Worm (Caenorhabditis elegans) whole organism, L1 larva: ENCODE data around the gene mdt-21.

Experiments used
- blmp-1 ChIP-seq: fragments of 150-350 bp; optimal IDR thresholded peaks from 2 replicates; lab custom pipeline; 2014; ENCODE audit warnings: missing biosample characterization, missing genetic modification characterization
- efl-1 ChIP-seq, 4 experiments: fragments of 150-350 bp; optimal IDR thresholded peaks in 3 of 4; peaks in 1 of 4; 1 replicate in 1 of 4; 2 replicates in 3 of 4; lab custom pipeline; 2014; ENCODE audit warnings: missing biosample characterization in 2 of 4, missing genetic modification characterization in 2 of 4, missing genetic modification reagents in 2 of 4
- fkh-10 ChIP-seq: sonication (generic microtip); optimal IDR thresholded peaks from 2 replicates; lab custom pipeline; 2017; ENCODE audit warnings: missing biosample characterization, missing genetic modification reagents, missing genetic modification characterization
- lsy-2 ChIP-seq, 2 experiments: fragments of 150-350 bp; optimal IDR thresholded peaks; 2 replicates each; lab custom pipeline; 2014; ENCODE audit warnings: missing biosample characterization in 2 of 2, missing genetic modification characterization in 2 of 2
- nhr-12 ChIP-seq: sonication (generic microtip); optimal IDR thresholded peaks from 2 replicates; lab custom pipeline; 2017; ENCODE audit warnings: missing biosample characterization, missing genetic modification characterization
- nhr-76 ChIP-seq: sonication (generic microtip); optimal IDR thresholded peaks from 2 replicates; lab custom pipeline; 2017; ENCODE audit warnings: missing biosample characterization, missing genetic modification characterization
- nhr-77 ChIP-seq: fragments of 150-350 bp; optimal IDR thresholded peaks from 2 replicates; lab custom pipeline; 2014; ENCODE audit warnings: missing biosample characterization, missing genetic modification characterization
- nhr-90 ChIP-seq: sonication (generic microtip); optimal IDR thresholded peaks from 2 replicates; lab custom pipeline; 2016; ENCODE audit warnings: mild to moderate bottlenecking, missing genetic modification characterization, missing compliant biosample characterization; ENCODE audit not compliant: poor library complexity
- pqm-1 ChIP-seq: sonication (generic microtip); optimal IDR thresholded peaks from 3 replicates; lab custom pipeline; 2017; ENCODE audit warnings: missing biosample characterization, missing genetic modification characterization
- skn-1 ChIP-seq: fragments of 150-350 bp; optimal IDR thresholded peaks from 2 replicates; lab custom pipeline; 2014; ENCODE audit warnings: missing biosample characterization, missing genetic modification characterization
- unc-130 ChIP-seq: fragments of 150-350 bp; optimal IDR thresholded peaks from 2 replicates; lab custom pipeline; 2017; ENCODE audit warnings: missing biosample characterization, missing genetic modification characterization, inconsistent platforms
- xbp-1 ChIP-seq: sonication (generic microtip); optimal IDR thresholded peaks from 2 replicates; lab custom pipeline; 2016; ENCODE audit warnings: missing genetic modification characterization, missing compliant biosample characterization

DNA sequence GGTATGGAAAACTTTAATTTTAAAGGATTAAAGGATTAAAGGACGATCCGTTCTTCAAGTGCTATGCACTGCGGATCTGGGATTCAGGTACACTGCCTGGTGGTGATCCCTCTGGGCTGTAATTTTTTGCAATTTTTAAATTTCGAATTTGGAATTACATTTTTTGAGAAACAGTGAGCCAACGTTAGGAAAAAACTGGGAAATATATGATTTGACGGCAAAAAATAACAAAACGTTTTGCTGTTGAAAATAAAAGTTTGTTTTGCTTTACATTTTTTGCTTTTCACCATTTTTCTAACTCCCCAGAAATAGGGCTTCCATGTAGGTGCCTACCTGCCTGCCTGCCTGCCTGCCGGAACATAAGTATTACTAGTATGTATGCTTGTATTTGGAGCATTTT, 30.0 kb downstream of the mdt-21 start, which contains the start of gene C18D11.10:
- TF ChIP-seq nhr-77, result no peak
- TF ChIP-seq lsy-2 (tag; optimal IDR thresholded peaks at IDR 0.05; lab: Kevin White, UChicago), result no peak
- TF ChIP-seq blmp-1 (tag; lab: Kevin White, UChicago), result no peak
- TF ChIP-seq skn-1, result no peak
- TF ChIP-seq pqm-1 (tag; lab: Kevin White, UChicago), result no peak
- TF ChIP-seq unc-130 (tag; lab: Kevin White, UChicago), result no peak
- TF ChIP-seq fkh-10, result no peak
- TF ChIP-seq nhr-76 (tag; lab: Kevin White, UChicago), result no peak
- TF ChIP-seq xbp-1, result no peak
- no peak for TF ChIP-seq nhr-12 (tag; lab: Kevin White, UChicago)
- no peak for TF ChIP-seq efl-1 (optimal IDR thresholded peaks at IDR 0.05; lab: Kevin White, UChicago)
- no peak for TF ChIP-seq efl-1 (GFP tag; optimal IDR thresholded peaks at IDR 0.05 in 1 of 2; lab: Kevin White, UChicago)
- TF ChIP-seq nhr-90, result no peak
